Fruit fly (Drosophila melanogaster) whole organism, prepupa: Measurements from ENCODE around the gene Argl.

Experiments
- CG10631 ChIP-seq: fragments of 200-800 bp; sonication (Bioruptor generic); optimal IDR thresholded peaks from 2 replicates; lab custom pipeline; 2016; ENCODE audit warnings: missing biosample characterization, missing genetic modification characterization
- CG10669 ChIP-seq: fragments of 200-800 bp; sonication (Bioruptor generic); optimal IDR thresholded peaks from 3 replicates; lab custom pipeline; 2018; ENCODE audit warnings: missing biosample characterization, mild to moderate bottlenecking, missing genetic modification characterization, moderate library complexity
- CG11902 ChIP-seq: fragments of 200-800 bp; sonication (Bioruptor generic); optimal IDR thresholded peaks from 3 replicates; lab custom pipeline; 2016; ENCODE audit warnings: missing biosample characterization, missing genetic modification characterization
- CG1621 ChIP-seq: fragments of 200-800 bp; sonication (Bioruptor generic); optimal IDR thresholded peaks from 3 replicates; lab custom pipeline; 2018; ENCODE audit warnings: missing biosample characterization, mild to moderate bottlenecking, missing genetic modification characterization
- CG32006 ChIP-seq: fragments of 200-800 bp; sonication (Bioruptor generic); optimal IDR thresholded peaks from 3 replicates; lab custom pipeline; 2017; ENCODE audit warnings: missing biosample characterization, mild to moderate bottlenecking, missing genetic modification characterization
- CG4318 ChIP-seq: fragments of 200-800 bp; sonication (Bioruptor generic); optimal IDR thresholded peaks from 3 replicates; lab custom pipeline; 2017; ENCODE audit warnings: missing biosample characterization, mild to moderate bottlenecking, missing genetic modification characterization
- CG6276 ChIP-seq: fragments of 200-800 bp; sonication (Bioruptor generic); optimal IDR thresholded peaks from 2 replicates; lab custom pipeline; 2017; ENCODE audit warnings: missing biosample characterization, mild to moderate bottlenecking, missing genetic modification characterization
- CG6792 ChIP-seq: fragments of 200-800 bp; sonication (Bioruptor generic); optimal IDR thresholded peaks from 3 replicates; lab custom pipeline; 2016; ENCODE audit warnings: missing biosample characterization, missing genetic modification characterization
- CG6808 ChIP-seq: fragments of 200-800 bp; sonication (Bioruptor generic); optimal IDR thresholded peaks from 3 replicates; lab custom pipeline; 2017; ENCODE audit warnings: missing biosample characterization, missing genetic modification characterization, mild to moderate bottlenecking, moderate library complexity, missing genetic modification reagents
- CG6854 ChIP-seq: fragments of 200-800 bp; sonication (Bioruptor generic); optimal IDR thresholded peaks from 2 replicates; lab custom pipeline; 2017; ENCODE audit warnings: missing biosample characterization, mild to moderate bottlenecking, missing genetic modification characterization
- CG7368 ChIP-seq: fragments of 200-800 bp; sonication (Bioruptor generic); optimal IDR thresholded peaks from 3 replicates; lab custom pipeline; 2016; ENCODE audit warnings: missing biosample characterization, missing genetic modification characterization
- CG8632 ChIP-seq: fragments of 200-800 bp; sonication (Bioruptor generic); optimal IDR thresholded peaks from 3 replicates; lab custom pipeline; 2016; ENCODE audit warnings: missing biosample characterization, missing genetic modification characterization
- CG9139 ChIP-seq: fragments of 200-800 bp; sonication (Bioruptor generic); optimal IDR thresholded peaks from 3 replicates; lab custom pipeline; 2017; ENCODE audit warnings: missing biosample characterization, mild to moderate bottlenecking, missing genetic modification characterization
- Eip75B ChIP-seq: fragments of 200-800 bp; sonication (Bioruptor generic); optimal IDR thresholded peaks from 3 replicates; lab custom pipeline; 2016; ENCODE audit warnings: missing biosample characterization, missing genetic modification characterization
- Eip78C ChIP-seq: fragments of 200-800 bp; sonication (Bioruptor generic); peaks from one replicate; lab custom pipeline; 2016; ENCODE audit warnings: missing biosample characterization, missing genetic modification characterization
- Ets21C ChIP-seq: fragments of 200-800 bp; sonication (Bioruptor generic); optimal IDR thresholded peaks from 3 replicates; lab custom pipeline; 2016; ENCODE audit warnings: missing biosample characterization, missing genetic modification characterization
- Ets96B ChIP-seq: fragments of 200-800 bp; optimal IDR thresholded peaks from 2 replicates; lab custom pipeline; 2019; ENCODE audit warnings: missing biosample characterization, mild to moderate bottlenecking, missing genetic modification characterization, moderate library complexity
- Gug ChIP-seq: fragments of 200-800 bp; sonication (Bioruptor generic); IDR thresholded peaks from 2 replicates; pipeline ENCODE4 v1.3.6; 2022; ENCODE audit warnings: missing biosample characterization, missing genetic modification characterization
- Hr4 ChIP-seq: fragments of 200-800 bp; sonication (Bioruptor generic); optimal IDR thresholded peaks from 3 replicates; lab custom pipeline; 2016; ENCODE audit warnings: missing biosample characterization, missing genetic modification characterization
- Lpt ChIP-seq: fragments of 200-800 bp; sonication (Bioruptor generic); optimal IDR thresholded peaks from 3 replicates; lab custom pipeline; 2016; ENCODE audit warnings: missing biosample characterization, missing genetic modification characterization
- Met ChIP-seq: fragments of 200-800 bp; sonication (Bioruptor generic); optimal IDR thresholded peaks from 3 replicates; lab custom pipeline; 2016; ENCODE audit warnings: missing biosample characterization, missing genetic modification characterization
- OdsH ChIP-seq: fragments of 200-800 bp; sonication (Bioruptor generic); optimal IDR thresholded peaks from 3 replicates; lab custom pipeline; 2016; ENCODE audit warnings: missing biosample characterization, missing genetic modification characterization
- Sox102F ChIP-seq: fragments of 200-800 bp; sonication (Bioruptor generic); optimal IDR thresholded peaks from 2 replicates; lab custom pipeline; 2016; ENCODE audit warnings: missing biosample characterization, mild to moderate bottlenecking, missing genetic modification characterization
- Sox14 ChIP-seq: fragments of 200-800 bp; sonication (Bioruptor generic); optimal IDR thresholded peaks from 3 replicates; lab custom pipeline; 2016; ENCODE audit warnings: missing biosample characterization, missing genetic modification characterization
- Sox15 ChIP-seq: fragments of 200-800 bp; sonication (Bioruptor generic); optimal IDR thresholded peaks from 3 replicates; lab custom pipeline; 2016; ENCODE audit warnings: missing biosample characterization, missing genetic modification characterization
- achi ChIP-seq: fragments of 200-800 bp; sonication (Bioruptor generic); optimal IDR thresholded peaks from 3 replicates; lab custom pipeline; 2016; ENCODE audit warnings: missing biosample characterization, missing genetic modification characterization
- acj6 ChIP-seq: fragments of 200-800 bp; sonication (Bioruptor generic); optimal IDR thresholded peaks from 3 replicates; lab custom pipeline; 2016; ENCODE audit warnings: missing biosample characterization, missing genetic modification characterization
- dac ChIP-seq: fragments of 200-800 bp; sonication (Bioruptor generic); optimal IDR thresholded peaks from 2 replicates; lab custom pipeline; 2017; ENCODE audit warnings: missing biosample characterization, mild to moderate bottlenecking, missing genetic modification characterization
- esn ChIP-seq: fragments of 200-800 bp; sonication (Bioruptor generic); optimal IDR thresholded peaks from 2 replicates; lab custom pipeline; 2016; ENCODE audit warnings: missing biosample characterization, mild to moderate bottlenecking, missing genetic modification characterization, moderate library complexity
- fd85E ChIP-seq: fragments of 200-800 bp; sonication (Bioruptor generic); optimal IDR thresholded peaks from 3 replicates; lab custom pipeline; 2016; ENCODE audit warnings: missing biosample characterization, missing genetic modification characterization
- fkh ChIP-seq: fragments of 200-800 bp; sonication (Bioruptor generic); optimal IDR thresholded peaks from 3 replicates; lab custom pipeline; 2017; ENCODE audit warnings: missing biosample characterization, mild to moderate bottlenecking, missing genetic modification characterization, moderate library complexity
- lz ChIP-seq: fragments of 200-800 bp; sonication (Bioruptor generic); optimal IDR thresholded peaks from 3 replicates; lab custom pipeline; 2016; ENCODE audit warnings: missing biosample characterization, missing genetic modification characterization
- net ChIP-seq: fragments of 200-800 bp; sonication (Bioruptor generic); optimal IDR thresholded peaks from 3 replicates; lab custom pipeline; 2016; ENCODE audit warnings: missing biosample characterization, missing genetic modification characterization
- pdm3 ChIP-seq: fragments of 200-800 bp; sonication (Bioruptor generic); optimal IDR thresholded peaks from 3 replicates; lab custom pipeline; 2016; ENCODE audit warnings: missing biosample characterization, missing genetic modification characterization
- salr ChIP-seq, 2 experiments: fragments of 200-800 bp; sonication (Bioruptor generic); optimal IDR thresholded peaks; 3 replicates each; lab custom pipeline; 2016 to 2018; ENCODE audit warnings: missing biosample characterization in 2 of 2, missing genetic modification characterization in 2 of 2, mild to moderate bottlenecking in 1 of 2
- spab ChIP-seq: fragments of 200-800 bp; sonication (Bioruptor generic); optimal IDR thresholded peaks from 2 replicates; lab custom pipeline; 2017; ENCODE audit warnings: missing biosample characterization, mild to moderate bottlenecking, missing genetic modification characterization, missing genetic modification reagents
- svp ChIP-seq: fragments of 200-800 bp; sonication (Bioruptor generic); peaks from one replicate; lab custom pipeline; 2016; ENCODE audit warnings: missing biosample characterization, missing genetic modification characterization
- topi ChIP-seq: fragments of 200-800 bp; sonication (Bioruptor generic); optimal IDR thresholded peaks from 3 replicates; lab custom pipeline; 2016; ENCODE audit warnings: missing biosample characterization, missing genetic modification characterization

Argl gene

dm6 chr2L:8958046-8958497 lies 16.2 kb upstream of the Argl start (continued):
- TF ChIP-seq CG6792 (GFP tag; lab: Kevin White, UChicago): peak; percentile 80
- peak; percentile 95 for TF ChIP-seq net
- TF ChIP-seq fd85E (GFP tag; lab: Kevin White, UChicago): no peak
- peak; percentile 43 for TF ChIP-seq Ets21C (GFP tag; lab: Kevin White, UChicago)
- TF ChIP-seq CG10631 (GFP tag; lab: Kevin White, UChicago): peak; percentile 95
- TF ChIP-seq Eip75B (GFP tag; lab: Kevin White, UChicago): peak; percentile 95
- no peak for TF ChIP-seq CG6854 (GFP tag; lab: Kevin White, UChicago)
- TF ChIP-seq CG8632 (GFP tag; lab: Kevin White, UChicago): peak; percentile 75

dm6 chr2L:8957152-8957551 lies 15.2 kb upstream of the Argl start:
- TF ChIP-seq Sox102F (GFP tag; lab: Kevin White, UChicago) (no peak), CG7368 (GFP tag; lab: Kevin White, UChicago) (no peak), Sox14 (GFP tag; lab: Kevin White, UChicago) (no peak), CG6808 (GFP tag; lab: Kevin White, UChicago) (no peak), Lpt (GFP tag; lab: Kevin White, UChicago) (no peak), fkh (no peak), Gug (GFP tag; lab: Robert Waterston, UW) (no peak), pdm3 (GFP tag; lab: Kevin White, UChicago) (no peak), salr (GFP tag; optimal IDR thresholded peaks at IDR 0.05; lab: Kevin White, UChicago) (no peak), Ets96B (tag; lab: Kevin White, UChicago) (no peak), esn (no peak), CG9139 (GFP tag; lab: Kevin White, UChicago) (no peak), Eip78C (GFP tag; lab: Kevin White, UChicago) (no peak), CG32006 (GFP tag; lab: Kevin White, UChicago) (no peak), spab (GFP tag; lab: Kevin White, UChicago) (no peak)
- TF ChIP-seq, all 60 proteins: peak for 0

- TF ChIP-seq Eip78C (GFP tag; lab: Kevin White, UChicago) (peak; percentile 25), svp (peak; percentile 53), achi (GFP tag; lab: Kevin White, UChicago) (no peak)
Measured at dm6 chr2L:8956336-8956726, 14.4 kb upstream of the Argl start.

- no peak for TF ChIP-seq CG6276 (GFP tag; lab: Kevin White, UChicago)
- peak; percentile 66 for TF ChIP-seq fkh
Measured at dm6 chr2L:8955597-8956335, 13.9 kb upstream of the Argl start.

- TF ChIP-seq salr (GFP tag; optimal IDR thresholded peaks at IDR 0.05; lab: Kevin White, UChicago) (peak in 1 of 2 experiments; percentile 32), fkh (no peak), Gug (GFP tag; lab: Robert Waterston, UW) (peak; percentile 65), OdsH (GFP tag; lab: Kevin White, UChicago) (peak; percentile 64), Met (GFP tag; lab: Kevin White, UChicago) (peak; percentile 65), Hr4 (peak; percentile 47), CG10669 (GFP tag; lab: Kevin White, UChicago) (peak; percentile 33), Ets96B (tag; lab: Kevin White, UChicago) (no peak), Sox14 (GFP tag; lab: Kevin White, UChicago) (peak; percentile 55), CG32006 (GFP tag; lab: Kevin White, UChicago) (peak; percentile 54), CG11902 (GFP tag; lab: Kevin White, UChicago) (peak; percentile 6), CG4318 (GFP tag; lab: Kevin White, UChicago) (no peak), dac (GFP tag; lab: Kevin White, UChicago) (no peak), topi (GFP tag; lab: Kevin White, UChicago) (peak; percentile 49), esn (peak; percentile 74), CG10631 (GFP tag; lab: Kevin White, UChicago) (peak; percentile 71), Sox15 (GFP tag; lab: Kevin White, UChicago) (peak; percentile 35), CG1621 (tag; lab: Kevin White, UChicago) (no peak), CG9139 (GFP tag; lab: Kevin White, UChicago) (no peak), Ets21C (GFP tag; lab: Kevin White, UChicago) (peak; percentile 54), acj6 (GFP tag; lab: Kevin White, UChicago) (peak; percentile 53), CG6276 (GFP tag; lab: Kevin White, UChicago) (peak; percentile 25), Lpt (GFP tag; lab: Kevin White, UChicago) (peak; percentile 40), lz (GFP tag; lab: Kevin White, UChicago) (peak; percentile 56), CG8632 (GFP tag; lab: Kevin White, UChicago) (peak; percentile 55), CG6808 (GFP tag; lab: Kevin White, UChicago) (peak; percentile 31), CG6854 (GFP tag; lab: Kevin White, UChicago) (no peak)
Measured at dm6 chr2L:8952194-8953037, 10.5 kb upstream of the Argl start.
